Worm (Caenorhabditis elegans): ENCODE data around the gene C34E7.3.

- TF ChIP-seq nhr-11 (tag; optimal IDR thresholded peaks at IDR 0.05) (no peak), pha-4 (tag; optimal IDR thresholded peaks at IDR 0.05) (no peak), F13H6.1 (tag; optimal IDR thresholded peaks at IDR 0.05) (no peak), pax-1 (tag; optimal IDR thresholded peaks at IDR 0.05) (no peak), pag-3 (tag; optimal IDR thresholded peaks at IDR 0.05; ENCODE audit: borderline replicate concordance) (no peak), tbx-7 (tag; optimal IDR thresholded peaks at IDR 0.05) (no peak), nfya-1 (tag; optimal IDR thresholded peaks at IDR 0.05) (no peak), K09A11.1 (tag; optimal IDR thresholded peaks at IDR 0.05; ENCODE audit: insufficient read depth) (no peak), ets-4 (tag; optimal IDR thresholded peaks at IDR 0.05) (no peak), ceh-30 (tag; optimal IDR thresholded peaks at IDR 0.05) (no peak)
Observed at ce11 chrX:12979747-12980146, 49.7 kb downstream of the C34E7.3 start.
